Worm (Caenorhabditis elegans) whole organism, late embryonic: ENCODE data around the gene F56D6.18.

Experiments
- C38D4.7 ChIP-seq: fragments of 200-800 bp; sonication (Bioruptor generic); optimal IDR thresholded peaks from 2 replicates; lab custom pipeline; 2018; ENCODE audit warnings: mild to moderate bottlenecking, missing genetic modification characterization, moderate library complexity, missing compliant biosample characterization
- F13H6.1 ChIP-seq: sonication (generic microtip); optimal IDR thresholded peaks from 2 replicates; lab custom pipeline; 2016; ENCODE audit warnings: missing genetic modification characterization, missing compliant biosample characterization
- K02D7.2 ChIP-seq: sonication (generic microtip); optimal IDR thresholded peaks from 2 replicates; lab custom pipeline; 2017; ENCODE audit warnings: mild to moderate bottlenecking, missing genetic modification characterization, missing compliant biosample characterization
- K09A11.1 ChIP-seq: sonication (generic microtip); optimal IDR thresholded peaks from 2 replicates; lab custom pipeline; 2017; ENCODE audit warnings: antibody characterized with exemption, mild to moderate bottlenecking, missing genetic modification characterization, missing compliant biosample characterization; ENCODE audit not compliant: insufficient read depth
- Y22D7AL.16 ChIP-seq: sonication (generic microtip); optimal IDR thresholded peaks from 2 replicates; lab custom pipeline; 2016; ENCODE audit warnings: missing genetic modification characterization, missing compliant biosample characterization
- ama-1 ChIP-seq: fragments of 150-350 bp; optimal IDR thresholded peaks from 2 replicates; lab custom pipeline; 2014
- ceh-14 ChIP-seq: sonication (generic microtip); optimal IDR thresholded peaks from 2 replicates; lab custom pipeline; 2016; ENCODE audit warnings: missing genotype, missing genetic modification characterization, missing compliant biosample characterization
- ceh-24 ChIP-seq: sonication (generic microtip); optimal IDR thresholded peaks from 2 replicates; lab custom pipeline; 2016; ENCODE audit warnings: mild to moderate bottlenecking, missing genetic modification characterization, missing compliant biosample characterization
- ceh-30 ChIP-seq: fragments of 150-350 bp; optimal IDR thresholded peaks from 2 replicates; lab custom pipeline; 2014; ENCODE audit warnings: missing biosample characterization, missing genetic modification characterization
- ceh-45 ChIP-seq: fragments of 200-800 bp; sonication (Bioruptor generic); IDR thresholded peaks from 2 replicates; pipeline ENCODE4 v1.3.6; 2022; ENCODE audit warnings: missing genetic modification reagents, missing genetic modification characterization, missing compliant biosample characterization
- ceh-9 ChIP-seq: sonication (generic microtip); optimal IDR thresholded peaks from 2 replicates; lab custom pipeline; 2016; ENCODE audit warnings: mild to moderate bottlenecking, missing genetic modification characterization, inconsistent platforms, missing compliant biosample characterization
- che-1 ChIP-seq: sonication (generic microtip); optimal IDR thresholded peaks from 2 replicates; lab custom pipeline; 2016; ENCODE audit warnings: mild to moderate bottlenecking, missing genetic modification characterization, missing compliant biosample characterization
- dmd-4 ChIP-seq: sonication (generic microtip); optimal IDR thresholded peaks from 2 replicates; lab custom pipeline; 2016; ENCODE audit warnings: borderline replicate concordance, missing genetic modification characterization, missing compliant biosample characterization
- elt-4 ChIP-seq: sonication (generic microtip); optimal IDR thresholded peaks from 2 replicates; lab custom pipeline; 2016; ENCODE audit warnings: missing genetic modification characterization, missing compliant biosample characterization
- ets-4 ChIP-seq: sonication (generic microtip); optimal IDR thresholded peaks from 2 replicates; lab custom pipeline; 2016; ENCODE audit warnings: missing genetic modification characterization, missing compliant biosample characterization
- fkh-10 ChIP-seq: fragments of 150-350 bp; optimal IDR thresholded peaks from 2 replicates; lab custom pipeline; 2014; ENCODE audit warnings: missing biosample characterization, missing genetic modification reagents, missing genetic modification characterization
- fkh-6 ChIP-seq: sonication (generic microtip); optimal IDR thresholded peaks from 2 replicates; lab custom pipeline; 2016; ENCODE audit warnings: missing genetic modification characterization, missing compliant biosample characterization
- gmeb-2 ChIP-seq: sonication (generic microtip); optimal IDR thresholded peaks from 2 replicates; lab custom pipeline; 2016; ENCODE audit warnings: missing genetic modification characterization, inconsistent platforms, missing compliant biosample characterization
- hlh-15 ChIP-seq: sonication (generic microtip); optimal IDR thresholded peaks from 2 replicates; lab custom pipeline; 2016; ENCODE audit warnings: missing genetic modification characterization, missing compliant biosample characterization
- hlh-8 ChIP-seq: sonication (generic microtip); optimal IDR thresholded peaks from 2 replicates; lab custom pipeline; 2016; ENCODE audit warnings: missing genotype, missing genetic modification characterization, missing compliant biosample characterization
- lin-11 ChIP-seq: fragments of 200-800 bp; sonication (Bioruptor generic); optimal IDR thresholded peaks from 2 replicates; lab custom pipeline; 2018; ENCODE audit warnings: mild to moderate bottlenecking, missing genetic modification characterization, missing compliant biosample characterization
- mec-3 ChIP-seq: sonication (generic microtip); optimal IDR thresholded peaks from 2 replicates; lab custom pipeline; 2016; ENCODE audit warnings: borderline replicate concordance, missing genetic modification characterization, missing compliant biosample characterization
- nhr-232 ChIP-seq: sonication (generic microtip); optimal IDR thresholded peaks from 2 replicates; lab custom pipeline; 2016; ENCODE audit warnings: missing genetic modification characterization, missing compliant biosample characterization
- odd-2 ChIP-seq: sonication (generic microtip); optimal IDR thresholded peaks from 2 replicates; lab custom pipeline; 2017; ENCODE audit warnings: antibody characterized with exemption, mild to moderate bottlenecking, missing genetic modification characterization, missing compliant biosample characterization
- pat-9 ChIP-seq: fragments of 200-800 bp; sonication (Bioruptor generic); optimal IDR thresholded peaks from 2 replicates; lab custom pipeline; 2018; ENCODE audit warnings: mild to moderate bottlenecking, missing genetic modification characterization, moderate library complexity, missing compliant biosample characterization
- pha-2 ChIP-seq: sonication (generic microtip); optimal IDR thresholded peaks from 2 replicates; lab custom pipeline; 2017; ENCODE audit warnings: mild to moderate bottlenecking, missing genetic modification characterization, missing compliant biosample characterization
- pha-4 ChIP-seq: fragments of 150-350 bp; optimal IDR thresholded peaks from 2 replicates; lab custom pipeline; 2018; ENCODE audit warnings: missing biosample characterization, missing genetic modification reagents, missing genetic modification characterization
- pqm-1 ChIP-seq: sonication (generic microtip); optimal IDR thresholded peaks from 2 replicates; lab custom pipeline; 2016; ENCODE audit warnings: missing genetic modification characterization, missing compliant biosample characterization
- rnt-1 ChIP-seq: sonication (generic microtip); optimal IDR thresholded peaks from 2 replicates; lab custom pipeline; 2016; ENCODE audit warnings: missing genetic modification characterization, missing compliant biosample characterization
- sox-2 ChIP-seq: fragments of 200-800 bp; sonication (Bioruptor generic); IDR thresholded peaks from 2 replicates; pipeline ENCODE4 v1.3.6; 2022; ENCODE audit warnings: missing genetic modification reagents, missing genetic modification characterization, missing compliant biosample characterization
- syd-9 ChIP-seq: sonication (generic microtip); optimal IDR thresholded peaks from 2 replicates; lab custom pipeline; 2016; ENCODE audit warnings: mild to moderate bottlenecking, missing genetic modification characterization, moderate library complexity, missing compliant biosample characterization
- unc-3 ChIP-seq, 2 experiments: fragments of 200-800 bp in 1 of 2; sonication (Bioruptor generic) in 1 of 2; sonication (generic microtip) in 1 of 2; conservative IDR thresholded peaks in 1 of 2; optimal IDR thresholded peaks in 1 of 2; 2 replicates each; pipeline versions ENCODE4 v1.3.6 to Lab custom; 2016 to 2022; ENCODE audit warnings: missing compliant biosample characterization in 2 of 2, missing genetic modification characterization in 2 of 2, missing genetic modification reagents in 1 of 2
- unc-42 ChIP-seq: sonication (generic microtip); optimal IDR thresholded peaks from 2 replicates; lab custom pipeline; 2016; ENCODE audit warnings: missing genotype, missing genetic modification characterization, missing compliant biosample characterization
- unc-86 ChIP-seq: sonication (generic microtip); optimal IDR thresholded peaks from 2 replicates; lab custom pipeline; 2016; ENCODE audit warnings: missing genetic modification characterization, missing compliant biosample characterization
- zip-5 ChIP-seq: sonication (generic microtip); optimal IDR thresholded peaks from 2 replicates; lab custom pipeline; 2016; ENCODE audit warnings: missing genetic modification characterization, missing compliant biosample characterization
- ztf-16 ChIP-seq: sonication (generic microtip); optimal IDR thresholded peaks from 2 replicates; lab custom pipeline; 2017; ENCODE audit warnings: missing genetic modification characterization, missing compliant biosample characterization

F56D6.18 gene

ce11 chrIV:3894770-3895169 is 17.0 kb downstream of the F56D6.18 start, which contains the start of gene dct-8:
TSS of gene dct-8 (plus strand) at chrIV:3895070.
- no peak for TF ChIP-seq elt-4 (tag; lab: Kevin White, UChicago)
- no peak for TF ChIP-seq ceh-24 (tag; lab: Kevin White, UChicago)
- no peak for TF ChIP-seq F13H6.1 (tag; lab: Kevin White, UChicago)
- no peak for TF ChIP-seq syd-9 (tag; lab: Kevin White, UChicago)
- no peak for TF ChIP-seq pha-2 (tag; lab: Kevin White, UChicago)
- TF ChIP-seq ceh-30 (tag; lab: Kevin White, UChicago): no peak
- TF ChIP-seq ets-4 (tag; lab: Kevin White, UChicago): no peak
- no peak for TF ChIP-seq fkh-10
- TF ChIP-seq ama-1 (lab: Kevin White, UChicago): no peak
- TF ChIP-seq ceh-9: no peak
- no peak for TF ChIP-seq zip-5
- no peak for TF ChIP-seq pqm-1 (tag; lab: Kevin White, UChicago)
- no peak for TF ChIP-seq hlh-15 (tag; lab: Kevin White, UChicago)
- no peak for TF ChIP-seq Y22D7AL.16 (tag; lab: Kevin White, UChicago)
- no peak for TF ChIP-seq nhr-232
- TF ChIP-seq, all 69 proteins: peak for 0

ce11 chrIV:3894004-3894480 is 17.7 kb downstream of the F56D6.18 start, which contains the start of gene F56D6.8:
TSS of gene F56D6.8 (minus strand) at chrIV:3894430.
- TF ChIP-seq K02D7.2 (tag; lab: Kevin White, UChicago): no peak
- no peak for TF ChIP-seq fkh-6 (tag; lab: Kevin White, UChicago)
- no peak for TF ChIP-seq K09A11.1 (tag; lab: Kevin White, UChicago)
- TF ChIP-seq, all 69 proteins: peak for 0

ce11 chrIV:3892027-3892426 is 19.7 kb downstream of the F56D6.18 start, which contains the start of gene F56D6.9:
TSS of gene F56D6.9 (plus strand) at chrIV:3892327.
- TF ChIP-seq zip-5: no peak
- TF ChIP-seq unc-42 (tag; lab: Kevin White, UChicago): no peak
- TF ChIP-seq unc-86 (tag; lab: Kevin White, UChicago): no peak
- TF ChIP-seq ceh-30 (tag; lab: Kevin White, UChicago): no peak
- TF ChIP-seq lin-11: no peak
- TF ChIP-seq gmeb-2 (tag; lab: Kevin White, UChicago): no peak
- TF ChIP-seq dmd-4 (tag; lab: Kevin White, UChicago): no peak
- TF ChIP-seq K09A11.1 (tag; lab: Kevin White, UChicago): no peak
- TF ChIP-seq fkh-10: no peak
- no peak for TF ChIP-seq odd-2 (tag; lab: Kevin White, UChicago)
- TF ChIP-seq pha-4 (tag; lab: Kevin White, UChicago): no peak
- TF ChIP-seq che-1: no peak
- no peak for TF ChIP-seq ets-4 (tag; lab: Kevin White, UChicago)
- TF ChIP-seq pat-9 (tag; lab: Kevin White, UChicago): no peak
- no peak for TF ChIP-seq hlh-8
- TF ChIP-seq C38D4.7: no peak

- TF ChIP-seq elt-4 (tag; lab: Kevin White, UChicago) (no peak), sox-2 (GFP tag; lab: Robert Waterston, UW) (no peak), mec-3 (no peak), ceh-14 (tag; lab: Kevin White, UChicago) (no peak), ztf-16 (no peak), hlh-8 (no peak), dmd-4 (tag; lab: Kevin White, UChicago) (no peak), pha-2 (tag; lab: Kevin White, UChicago) (no peak), rnt-1 (tag; lab: Kevin White, UChicago) (no peak), gmeb-2 (tag; lab: Kevin White, UChicago) (no peak), ceh-45 (no peak), unc-3 (GFP tag; conservative IDR thresholded peaks at IDR 0.05; lab: Robert Waterston, UW) (no peak), unc-3 (tag; optimal IDR thresholded peaks at IDR 0.05; lab: Kevin White, UChicago) (no peak), nhr-232 (no peak)
These were observed 22.8 kb downstream of the F56D6.18 start, which contains the start of gene oac-21 for ce11 chrIV:3888963-3889362. TSS of gene oac-21 (plus strand) at chrIV:3889263.
